Fruit fly (Drosophila melanogaster): Measurements from ENCODE around the gene Arf1.

Gene Arf1

dm6 chr3L:22886939-22887338 lies 14.9 kb upstream of the Arf1 start:
- no peak for TF ChIP-seq CG4617 (GFP tag; optimal IDR thresholded peaks at IDR 0.05; ENCODE audit: borderline replicate concordance)
- peak; percentile 60 for TF ChIP-seq GATAe (GFP tag; conservative IDR thresholded peaks at IDR 0.05)
- peak; percentile 25 for TF ChIP-seq Med (GFP tag)
- TF ChIP-seq grn (GFP tag; optimal IDR thresholded peaks at IDR 0.05), result peak; percentile 85
- peak; percentile 40 for TF ChIP-seq cwo (GFP tag; optimal IDR thresholded peaks at IDR 0.05)
- no peak for TF ChIP-seq CG4730 (GFP tag; IDR thresholded peaks at IDR 0.05)
- TF ChIP-seq CG17802 (tag; optimal IDR thresholded peaks at IDR 0.05), result no peak
- peak; percentile 35 for TF ChIP-seq mirr (GFP tag; optimal IDR thresholded peaks at IDR 0.05)
- peak; percentile 67 for TF ChIP-seq CG15479 (GFP tag; optimal IDR thresholded peaks at IDR 0.05)
- TF ChIP-seq Myb (GFP tag; optimal IDR thresholded peaks at IDR 0.05), result no peak
- peak; percentile 1 for TF ChIP-seq exex (tag; optimal IDR thresholded peaks at IDR 0.05)
- peak; percentile 26 for TF ChIP-seq Hey (tag; optimal IDR thresholded peaks at IDR 0.05)
- TF ChIP-seq stwl (tag; optimal IDR thresholded peaks at IDR 0.05), result no peak
- 0 out of 3 replicates have a peak, but pooled peaks have one; percentile 47 for TF ChIP-seq CG2199 (GFP tag; IDR thresholded peaks at IDR 0.05)
- no peak for TF ChIP-seq Opbp (GFP tag; IDR thresholded peaks at IDR 0.05; ENCODE audit: partially characterized antibody)
- TF ChIP-seq chinmo (GFP tag; IDR thresholded peaks at IDR 0.05; ENCODE audit: partially characterized antibody), result 0 out of 4 replicates have a peak, but pooled peaks have one; percentile 57

- peak; percentile 98 for TF ChIP-seq exex (tag; optimal IDR thresholded peaks at IDR 0.05)
- TF ChIP-seq gcm2 (GFP tag; optimal IDR thresholded peaks at IDR 0.05), result no peak
- peak; percentile 84 for TF ChIP-seq grn (GFP tag; optimal IDR thresholded peaks at IDR 0.05)
- no peak for TF ChIP-seq sob (GFP tag; IDR thresholded peaks at IDR 0.05)
- no peak for TF ChIP-seq CG3995 (GFP tag; optimal IDR thresholded peaks at IDR 0.05)
- TF ChIP-seq CG34376 (GFP tag; optimal IDR thresholded peaks at IDR 0.05), result peak; percentile 9
- 0 out of 4 replicates have a peak, but pooled peaks have one; percentile 13 for TF ChIP-seq chinmo (GFP tag; IDR thresholded peaks at IDR 0.05; ENCODE audit: partially characterized antibody)
Observed at dm6 chr3L:22885843-22886242, 13.8 kb upstream of the Arf1 start.

dm6 chr3L:22884481-22884880 lies 12.4 kb upstream of the Arf1 start:
- TF ChIP-seq fu2 (GFP tag; optimal IDR thresholded peaks at IDR 0.05), result no peak
- TF ChIP-seq Opbp (GFP tag; IDR thresholded peaks at IDR 0.05; ENCODE audit: partially characterized antibody), result no peak
- TF ChIP-seq CG13296 (GFP tag; optimal IDR thresholded peaks at IDR 0.05), result no peak
- TF ChIP-seq CG11093 (GFP tag; IDR thresholded peaks at IDR 0.05), result no peak
- no peak for TF ChIP-seq CG32767 (GFP tag; IDR thresholded peaks at IDR 0.05)
- TF ChIP-seq sens (GFP tag), result peak; percentile 18
- TF ChIP-seq Ets65A (GFP tag), result peak; percentile 55

dm6 chr3L:22883649-22884048 lies 11.6 kb upstream of the Arf1 start:
- 0 out of 3 replicates have a peak, but pooled peaks have one; percentile 10 for TF ChIP-seq CG2199 (GFP tag; IDR thresholded peaks at IDR 0.05)
- TF ChIP-seq CG17359 (tag; optimal IDR thresholded peaks at IDR 0.05), result peak; percentile 5
- TF ChIP-seq CG15269 (tag; optimal IDR thresholded peaks at IDR 0.05), result no peak
- peak; percentile 12 for TF ChIP-seq CG10267 (tag; optimal IDR thresholded peaks at IDR 0.05)
- peak; percentile 16 for TF ChIP-seq dmrt99B (tag; optimal IDR thresholded peaks at IDR 0.05)
- no peak for TF ChIP-seq lilli (GFP tag; optimal IDR thresholded peaks at IDR 0.05)
- no peak for TF ChIP-seq D19B (GFP tag; optimal IDR thresholded peaks at IDR 0.05)
- peak; percentile 20 for TF ChIP-seq PHDP (tag; optimal IDR thresholded peaks at IDR 0.05)
- TF ChIP-seq CHES-1-like (GFP tag; optimal IDR thresholded peaks at IDR 0.05), result no peak
- peak; percentile 9 for TF ChIP-seq CG13424 (tag; optimal IDR thresholded peaks at IDR 0.05)
- no peak for TF ChIP-seq Poxn (GFP tag; IDR thresholded peaks at IDR 0.05)
- peak; percentile 38 for TF ChIP-seq tap (tag; optimal IDR thresholded peaks at IDR 0.05)
- TF ChIP-seq jumu (GFP tag; optimal IDR thresholded peaks at IDR 0.05), result no peak
- TF ChIP-seq vnd (GFP tag; IDR thresholded peaks at IDR 0.05; ENCODE audit: partially characterized antibody), result no peak
- TF ChIP-seq CG12391 (tag; optimal IDR thresholded peaks at IDR 0.05), result peak; percentile 5
- no peak for TF ChIP-seq CG42726 (GFP tag; IDR thresholded peaks at IDR 0.05; ENCODE audit: partially characterized antibody)
- TF ChIP-seq CG7745 (tag; optimal IDR thresholded peaks at IDR 0.05), result no peak
- no peak for TF ChIP-seq lmd (GFP tag; IDR thresholded peaks at IDR 0.05)
- TF ChIP-seq CG1602 (GFP tag; optimal IDR thresholded peaks at IDR 0.05), result no peak
- peak in 1 of 2 experiments; percentile 26 for TF ChIP-seq Hr51 (GFP tag; optimal IDR thresholded peaks at IDR 0.05)
- TF ChIP-seq CG11504 (tag; optimal IDR thresholded peaks at IDR 0.05), result peak; percentile 36

Measured in whole organism, embryonic.